Fruit fly (Drosophila melanogaster): Measurements from ENCODE around the gene CG42502.

The CG42502 gene

DNA sequence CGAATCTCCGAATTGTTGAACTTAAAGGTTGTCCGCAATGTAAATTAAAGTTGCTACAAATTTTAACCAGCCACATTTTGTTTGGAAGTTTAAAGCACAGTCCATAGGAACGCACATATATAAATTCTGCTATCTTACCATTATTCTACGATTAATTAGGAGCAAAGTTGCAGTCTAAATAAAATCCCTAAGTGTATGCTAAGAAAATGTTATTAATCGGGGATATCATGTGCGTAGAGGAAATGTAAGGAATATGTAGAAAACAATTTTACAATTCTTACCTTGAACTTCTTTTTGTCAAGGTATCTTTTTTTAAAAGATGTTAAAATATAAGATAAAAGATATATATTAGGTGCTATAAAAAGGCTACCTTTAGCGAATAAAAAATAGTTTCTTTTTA, 7.3 kb upstream of the CG42502 start (continued):
- TF ChIP-seq stwl (tag; optimal IDR thresholded peaks at IDR 0.05) = peak; percentile 16
- no peak for TF ChIP-seq CG7786 (GFP tag; optimal IDR thresholded peaks at IDR 0.05)

DNA sequence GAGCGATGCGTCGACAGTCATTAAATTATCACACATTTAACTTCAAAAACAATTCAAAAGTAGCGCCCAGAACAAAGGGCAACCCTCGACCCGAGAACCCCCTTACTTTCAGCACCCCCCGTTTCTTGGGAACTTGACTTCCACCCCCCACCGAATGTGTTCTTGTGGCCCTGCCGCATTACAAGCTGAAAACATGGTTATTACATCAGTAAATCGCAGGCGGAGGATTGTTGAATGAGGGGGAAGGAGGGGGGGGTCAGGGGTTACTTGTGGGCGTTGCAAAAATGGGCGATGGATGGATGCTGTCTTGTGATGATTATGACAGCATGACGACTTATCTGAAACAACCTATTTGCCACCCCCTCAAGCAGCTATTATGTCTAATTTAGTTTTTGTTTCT, 4.1 kb upstream of the CG42502 start:
- TF ChIP-seq BEAF-32 (GFP tag; optimal IDR thresholded peaks at IDR 0.05) (no peak), Nf-YC (tag; optimal IDR thresholded peaks at IDR 0.05) (peak; percentile 29), caup (GFP tag; optimal IDR thresholded peaks at IDR 0.05; ENCODE audit: severe bottlenecking) (no peak), Dll (GFP tag; IDR thresholded peaks at IDR 0.05; ENCODE audit: partially characterized antibody) (no peak), gsb-n (tag; optimal IDR thresholded peaks at IDR 0.05) (peak; percentile 48), mirr (GFP tag; optimal IDR thresholded peaks at IDR 0.05) (peak; percentile 88), bbx (GFP tag; IDR thresholded peaks at IDR 0.05; ENCODE audit: partially characterized antibody) (no peak), crol (GFP tag; IDR thresholded peaks at IDR 0.05) (peak; percentile 83), D (optimal IDR thresholded peaks at IDR 0.05) (no peak), D (GFP tag; optimal IDR thresholded peaks at IDR 0.05) (peak; percentile 27), CG32772 (GFP tag; IDR thresholded peaks at IDR 0.05) (no peak), pzg (GFP tag; optimal IDR thresholded peaks at IDR 0.05) (no peak), CoRest (tag; optimal IDR thresholded peaks at IDR 0.05) (no peak), pnt (GFP tag; optimal IDR thresholded peaks at IDR 0.05) (no peak), CG15269 (tag; optimal IDR thresholded peaks at IDR 0.05) (no peak), nerfin-1 (tag; optimal IDR thresholded peaks at IDR 0.05) (peak; percentile 11), CG17568 (GFP tag; optimal IDR thresholded peaks at IDR 0.05) (no peak), Chrac-16 (GFP tag; optimal IDR thresholded peaks at IDR 0.05) (no peak), Hey (tag; optimal IDR thresholded peaks at IDR 0.05) (peak; percentile 18), abd-A (tag; optimal IDR thresholded peaks at IDR 0.05) (peak; percentile 92), CG13296 (GFP tag; optimal IDR thresholded peaks at IDR 0.05) (no peak), tll (GFP tag; optimal IDR thresholded peaks at IDR 0.05) (peak in 1 of 2 experiments; percentile 59), nau (GFP tag; optimal IDR thresholded peaks at IDR 0.05) (no peak), Pdp1 (GFP tag; optimal IDR thresholded peaks at IDR 0.05) (no peak), hkb (optimal IDR thresholded peaks at IDR 0.05) (no peak), hkb (GFP tag; IDR thresholded peaks at IDR 0.05) (0 out of 2 replicates have a peak, but pooled peaks have one; percentile 36), pros (GFP tag; optimal IDR thresholded peaks at IDR 0.05) (peak; percentile 68), oc (tag; optimal IDR thresholded peaks at IDR 0.05) (peak; percentile 79)

DNA sequence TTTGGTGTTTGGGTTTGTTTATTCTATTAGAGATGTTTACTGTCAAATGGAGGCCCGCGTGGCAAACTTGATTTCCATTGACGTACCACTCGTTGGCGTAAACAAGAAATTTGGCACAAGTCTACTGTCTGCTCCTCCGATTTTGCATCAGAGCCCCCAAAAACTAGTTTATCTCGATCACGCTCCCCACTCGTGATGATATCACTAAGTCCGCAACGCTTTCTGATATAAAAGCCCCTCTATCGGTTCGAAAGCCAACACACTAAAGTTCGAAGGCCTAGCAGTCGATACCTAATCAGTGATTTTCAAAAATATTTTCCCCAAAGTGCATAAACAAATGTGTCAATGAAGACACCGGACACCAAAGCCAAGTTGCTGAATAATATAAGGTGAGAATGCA, 1.7 kb upstream of the CG42502 start:
- TF ChIP-seq CG7987 (GFP tag; optimal IDR thresholded peaks at IDR 0.05) (peak; percentile 95), tna (GFP tag; IDR thresholded peaks at IDR 0.05; ENCODE audit: partially characterized antibody) (no peak), insv (GFP tag; optimal IDR thresholded peaks at IDR 0.05) (no peak), nom (GFP tag; optimal IDR thresholded peaks at IDR 0.05) (no peak), chinmo (GFP tag; IDR thresholded peaks at IDR 0.05; ENCODE audit: partially characterized antibody) (0 out of 4 replicates have a peak, but pooled peaks have one; percentile 46), sim (GFP tag; IDR thresholded peaks at IDR 0.05) (no peak), CG8388 (GFP tag; optimal IDR thresholded peaks at IDR 0.05) (no peak)
